Worm (Caenorhabditis elegans) whole organism, L4/young adult: Measurements from ENCODE around the gene nsph-4.1.
"Not testable (repeated sequence)": the region's sequence is repeated elsewhere in the genome, so short reads cannot be mapped to it uniquely, and the experiment has no call there.

Source experiments
- W03F9.2 ChIP-seq: fragments of 150-350 bp; optimal IDR thresholded peaks from 2 replicates; lab custom pipeline; 2014; ENCODE audit warnings: missing biosample characterization, missing genetic modification characterization
- dao-5 ChIP-seq: sonication (generic microtip); optimal IDR thresholded peaks from 2 replicates; lab custom pipeline; 2016; ENCODE audit warnings: missing genotype, missing genetic modification characterization, moderate library complexity, missing compliant biosample characterization
- him-1 ChIP-seq: sonication (generic microtip); optimal IDR thresholded peaks from 2 replicates; lab custom pipeline; 2016; ENCODE audit warnings: missing genotype, missing genetic modification reagents, missing genetic modification characterization, missing compliant biosample characterization

nsph-4.1 gene

DNA sequence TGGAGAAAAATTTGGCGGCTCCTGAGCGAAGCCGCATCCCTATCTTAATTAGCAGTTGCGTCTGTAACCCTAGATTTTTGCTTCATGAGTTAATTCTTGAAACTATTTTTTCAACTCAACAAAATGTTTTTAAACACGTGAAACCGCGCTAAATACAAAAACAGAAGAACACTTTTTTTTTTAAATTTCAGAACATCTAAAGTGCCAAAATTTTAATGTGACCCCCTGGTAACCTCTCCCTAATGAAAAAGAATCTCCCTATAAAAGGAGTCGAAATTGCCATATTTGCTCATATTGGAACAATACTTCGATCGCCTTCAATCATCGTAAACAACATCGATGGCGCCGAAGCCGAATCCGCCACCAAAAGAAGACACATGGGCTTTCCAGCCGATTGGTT, at the start of gene nsph-4.1:
nsph-4.1 (plus strand) TSS at position 301 of the 400 bp plus-strand sequence.
- not testable (repeated sequence) for TF ChIP-seq him-1 (tag; lab: Kevin White, UChicago); W03F9.2; dao-5 (tag; lab: Kevin White, UChicago)

DNA sequence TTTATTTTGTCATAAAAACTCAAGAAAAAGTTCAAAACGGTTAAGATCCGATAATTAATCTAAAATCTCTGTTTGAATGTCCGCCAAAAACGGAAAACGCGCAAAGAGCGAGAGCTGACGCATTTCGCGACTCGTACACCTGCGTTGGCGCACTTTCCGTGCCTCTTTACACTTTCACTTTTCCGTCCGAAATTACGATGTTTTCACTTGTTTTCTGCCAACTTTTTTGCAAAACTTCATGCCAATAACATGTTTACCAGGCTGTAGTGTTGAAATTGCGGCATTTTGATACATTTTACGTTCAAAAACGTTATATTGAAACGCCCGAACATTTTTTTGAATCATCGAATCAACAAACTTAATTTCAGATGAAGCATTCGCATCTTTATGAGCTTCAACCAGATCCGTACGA, 42.9 kb upstream of the nsph-4.1 start, which contains the start of gene W03F8.4:
W03F8.4 (plus strand) TSS at position 369 of the 412 bp plus-strand sequence.
- TF ChIP-seq dao-5 (tag; lab: Kevin White, UChicago) = no peak
- TF ChIP-seq W03F9.2 = peak; percentile 93

DNA sequence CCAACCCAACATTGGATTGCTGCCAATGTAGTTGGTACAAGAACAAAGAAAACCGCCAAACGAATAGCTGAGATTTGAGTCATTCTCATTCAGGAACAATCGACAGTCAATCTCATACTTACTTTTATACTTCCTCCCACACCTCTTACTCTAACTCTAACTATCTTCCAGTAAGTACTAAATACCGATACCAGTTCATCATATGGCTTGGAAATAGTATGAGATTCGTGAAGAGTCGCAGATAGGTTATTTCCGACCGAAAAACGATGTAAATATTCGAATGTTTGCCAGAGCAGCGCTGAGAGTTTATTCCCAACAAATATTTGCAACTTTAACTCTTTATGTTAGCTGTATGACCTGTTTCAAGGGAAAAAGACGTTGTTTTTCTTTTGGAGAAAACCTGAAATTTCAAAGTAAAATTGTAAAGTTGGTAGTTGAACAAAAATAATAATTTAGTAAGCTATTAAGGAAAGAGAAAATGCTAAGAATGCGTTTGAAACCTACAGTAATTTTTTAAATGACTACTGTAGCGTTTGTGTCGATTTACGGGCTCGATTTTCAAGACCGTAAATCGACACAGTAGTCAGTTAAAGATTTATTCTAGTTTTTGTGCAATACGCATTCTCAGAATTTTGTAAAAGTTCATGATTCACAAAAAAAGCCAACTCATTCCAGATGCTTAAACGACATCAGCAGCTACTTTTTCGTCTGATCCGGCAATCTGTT, 40.0 kb upstream of the nsph-4.1 start, which contains the start of the genes W03F8.6 and mtrf-1L:
W03F8.6 (minus strand) TSS at position 101 of the 726 bp plus-strand sequence.
mtrf-1L (plus strand) TSS at position 676 of the 726 bp plus-strand sequence.
- TF ChIP-seq W03F9.2 (no peak), him-1 (tag; lab: Kevin White, UChicago) (no peak)

DNA sequence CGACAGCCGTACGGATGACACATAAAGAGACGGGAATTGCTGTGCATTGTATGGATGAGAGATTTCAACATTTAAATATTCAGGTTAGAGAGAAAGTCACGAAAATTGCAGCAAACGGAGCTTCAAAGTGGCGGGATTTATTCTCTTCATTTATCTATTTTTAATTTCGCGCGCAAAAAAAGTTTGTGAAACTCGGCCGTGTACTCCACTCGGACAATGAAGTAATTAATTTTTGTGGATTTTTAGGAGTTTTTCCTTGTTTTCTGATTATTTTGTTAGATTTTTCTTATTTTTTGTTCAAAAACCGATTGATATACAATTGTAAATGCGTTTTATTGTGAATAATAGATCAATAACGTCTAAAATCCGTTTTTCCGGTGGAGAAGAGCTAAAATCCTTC, 38.6 kb upstream of the nsph-4.1 start:
- TF ChIP-seq him-1 (tag; lab: Kevin White, UChicago) (no peak), W03F9.2 (no peak), dao-5 (tag; lab: Kevin White, UChicago) (no peak)

DNA sequence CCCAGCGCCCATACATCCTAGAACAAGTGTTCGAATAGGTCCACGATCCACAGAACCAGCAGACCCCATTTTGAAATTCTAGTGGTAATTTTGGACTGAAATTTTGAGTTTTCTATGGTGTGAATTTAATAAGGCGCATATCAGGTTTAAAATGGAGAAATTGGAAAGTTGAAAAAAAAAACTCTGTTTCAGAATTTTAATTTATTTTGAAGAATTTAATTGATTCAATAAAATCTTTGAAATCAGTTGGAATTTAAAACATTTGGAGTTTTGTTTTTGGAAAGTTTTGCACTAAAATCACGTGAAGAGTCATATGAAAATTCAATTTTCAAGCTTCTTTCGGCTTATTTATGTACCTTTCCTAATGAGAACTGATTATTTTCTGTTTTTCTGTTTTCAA, 31.1 kb upstream of the nsph-4.1 start, which contains the start of gene gpa-18:
gpa-18 (minus strand) TSS at position 101 of the 400 bp plus-strand sequence.
- TF ChIP-seq W03F9.2 (no peak), him-1 (tag; lab: Kevin White, UChicago) (no peak), dao-5 (tag; lab: Kevin White, UChicago) (no peak)

DNA sequence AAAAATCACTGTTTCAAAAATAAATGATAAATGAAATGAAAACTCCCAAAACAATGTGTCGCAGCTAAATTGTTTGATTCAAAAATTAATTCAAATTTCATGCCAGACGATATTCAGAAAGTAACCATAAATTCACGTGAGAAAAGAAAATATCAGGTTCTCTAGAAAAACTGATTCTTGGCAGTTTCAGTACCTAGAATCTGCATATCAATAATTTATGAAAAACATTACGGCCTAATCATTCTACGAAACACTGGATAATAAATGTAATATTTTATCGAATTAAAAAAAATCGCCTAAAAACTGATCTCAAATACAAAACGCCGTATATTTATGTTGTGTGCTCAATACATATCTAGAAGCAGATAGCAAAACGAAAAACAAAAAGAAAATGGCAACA, 25.8 kb upstream of the nsph-4.1 start:
- TF ChIP-seq him-1 (tag; lab: Kevin White, UChicago) (no peak), dao-5 (tag; lab: Kevin White, UChicago) (no peak), W03F9.2 (no peak)

DNA sequence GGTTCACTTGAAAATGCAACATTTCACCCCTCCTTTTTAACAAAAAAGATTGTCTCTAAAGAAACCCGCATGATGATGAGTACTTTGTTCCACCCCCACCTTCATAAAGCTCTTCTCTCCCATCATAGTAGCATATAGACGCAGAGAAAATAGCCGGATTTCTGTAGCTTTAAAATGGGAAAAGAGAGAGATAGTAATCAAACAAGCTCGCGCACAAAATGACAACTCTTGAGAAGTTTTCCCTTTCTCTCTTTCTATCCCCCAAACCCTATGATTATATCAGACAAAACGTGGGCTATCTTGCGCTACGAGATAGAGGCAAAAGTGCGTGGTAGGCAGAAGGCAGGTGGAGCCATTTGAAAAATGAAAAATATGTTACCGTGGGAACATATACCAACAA, 24.1 kb upstream of the nsph-4.1 start:
- no peak for TF ChIP-seq dao-5 (tag; lab: Kevin White, UChicago)
- TF ChIP-seq W03F9.2 = no peak

DNA sequence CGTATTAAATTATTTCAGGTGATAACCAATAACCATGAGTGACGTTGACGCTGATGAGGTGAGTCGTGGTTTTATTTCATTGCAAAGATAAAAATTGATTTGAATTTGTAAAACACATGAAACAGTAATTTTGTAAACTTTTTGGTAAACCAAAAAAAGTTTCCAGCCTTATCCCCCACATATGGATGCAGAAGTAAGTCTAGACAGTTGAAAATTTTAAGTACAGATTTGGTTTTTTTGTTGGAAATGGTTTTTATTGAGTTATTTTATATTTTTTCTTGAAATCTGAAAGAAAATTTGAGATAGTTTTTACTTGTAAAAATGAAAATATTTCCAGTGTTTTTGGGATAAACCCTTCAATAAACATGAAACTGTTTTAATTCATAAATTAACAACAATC, 22.1 kb upstream of the nsph-4.1 start, which contains the start of gene tni-4:
tni-4 (plus strand) TSS at position 19 of the 400 bp plus-strand sequence.
- TF ChIP-seq W03F9.2 = no peak

DNA sequence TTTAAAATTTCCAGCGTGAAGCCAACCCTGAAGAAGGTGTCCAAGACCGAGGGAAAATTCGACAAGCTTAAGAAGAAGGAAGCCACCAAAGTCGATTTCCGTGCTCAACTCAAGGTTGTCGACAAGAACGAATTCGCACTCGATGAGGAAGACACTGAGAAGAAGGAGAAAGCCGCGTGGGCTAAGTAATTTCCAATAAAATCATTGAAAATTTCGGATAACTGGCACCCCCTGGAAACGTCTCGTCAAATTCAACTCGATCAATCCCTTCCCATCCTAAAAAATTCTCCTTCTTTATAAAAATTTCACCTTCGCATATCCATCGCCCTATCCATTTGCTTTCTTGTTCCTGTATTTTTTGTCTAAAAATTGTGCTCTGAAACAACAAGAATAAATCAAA, 19.9 kb upstream of the nsph-4.1 start:
- TF ChIP-seq him-1 (tag; lab: Kevin White, UChicago) (no peak), W03F9.2 (no peak), dao-5 (tag; lab: Kevin White, UChicago) (no peak)

DNA sequence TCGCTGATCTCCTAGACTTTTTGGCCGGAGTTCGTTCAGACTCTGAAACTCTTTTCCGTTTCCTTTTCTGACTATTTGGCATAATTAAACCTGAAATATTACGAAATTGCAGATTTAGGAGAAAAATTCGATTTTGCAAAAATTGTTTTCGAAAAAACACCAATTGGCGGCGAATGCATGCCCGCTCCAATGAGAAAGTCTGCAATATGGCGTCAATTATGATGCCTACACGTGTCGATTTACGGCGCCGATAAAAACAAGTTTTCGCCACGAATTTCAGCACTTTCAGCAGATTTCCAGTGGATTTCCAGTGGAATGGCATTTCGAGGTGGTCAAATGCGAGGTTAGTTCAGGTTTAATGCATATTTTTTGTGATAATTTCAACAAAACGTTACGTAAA, 17.3 kb upstream of the nsph-4.1 start, which contains the start of the genes Y59E9AL.36 and nbet-1:
Y59E9AL.36 (minus strand) TSS at position 92 of the 400 bp plus-strand sequence.
nbet-1 (plus strand) TSS at position 112 of the 400 bp plus-strand sequence.
- TF ChIP-seq W03F9.2 (peak; percentile 64), dao-5 (tag; lab: Kevin White, UChicago) (no peak), him-1 (tag; lab: Kevin White, UChicago) (no peak)

DNA sequence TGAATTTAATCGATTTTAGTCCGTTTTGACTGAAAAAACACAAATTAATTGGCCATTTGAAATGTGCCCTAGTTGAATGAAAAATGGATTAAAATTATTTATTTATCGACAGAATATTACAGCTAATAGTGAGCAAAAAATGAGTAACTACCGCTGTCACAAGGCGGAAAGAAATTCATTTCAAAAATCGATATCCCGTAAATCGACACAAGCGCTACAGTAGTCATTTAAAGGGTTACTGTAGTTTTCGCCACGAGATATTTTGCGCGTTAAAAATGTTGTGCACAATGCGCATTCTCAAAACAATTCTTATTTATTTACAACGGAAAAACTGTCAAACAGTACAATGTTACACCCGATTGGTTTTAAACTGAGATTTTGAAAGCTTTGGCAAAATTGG, 16.0 kb upstream of the nsph-4.1 start:
- TF ChIP-seq dao-5 (tag; lab: Kevin White, UChicago) (no peak), him-1 (tag; lab: Kevin White, UChicago) (no peak), W03F9.2 (no peak)

DNA sequence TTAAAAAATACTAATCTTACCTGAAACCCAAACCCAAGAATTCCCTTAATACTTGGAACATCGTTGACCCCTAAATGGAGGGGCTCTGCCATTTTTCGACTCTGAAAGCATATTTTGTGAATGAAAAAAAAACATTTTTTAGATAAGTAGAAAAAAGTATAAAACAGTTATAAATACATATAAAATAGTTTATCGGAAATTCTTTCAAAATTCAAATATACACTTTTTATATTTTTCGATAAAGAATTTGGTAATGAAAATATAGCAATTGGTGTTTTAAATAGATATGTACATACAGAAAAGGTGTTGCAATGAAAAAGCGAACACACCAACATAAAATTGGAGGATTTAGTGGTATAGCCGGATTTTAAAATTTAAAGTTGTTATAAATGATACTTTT, 11.6 kb upstream of the nsph-4.1 start, which contains the start of gene Y59E9AL.4:
Y59E9AL.4 (minus strand) TSS at position 101 of the 400 bp plus-strand sequence.
- TF ChIP-seq dao-5 (tag; lab: Kevin White, UChicago) (no peak), W03F9.2 (no peak), him-1 (tag; lab: Kevin White, UChicago) (no peak)

DNA sequence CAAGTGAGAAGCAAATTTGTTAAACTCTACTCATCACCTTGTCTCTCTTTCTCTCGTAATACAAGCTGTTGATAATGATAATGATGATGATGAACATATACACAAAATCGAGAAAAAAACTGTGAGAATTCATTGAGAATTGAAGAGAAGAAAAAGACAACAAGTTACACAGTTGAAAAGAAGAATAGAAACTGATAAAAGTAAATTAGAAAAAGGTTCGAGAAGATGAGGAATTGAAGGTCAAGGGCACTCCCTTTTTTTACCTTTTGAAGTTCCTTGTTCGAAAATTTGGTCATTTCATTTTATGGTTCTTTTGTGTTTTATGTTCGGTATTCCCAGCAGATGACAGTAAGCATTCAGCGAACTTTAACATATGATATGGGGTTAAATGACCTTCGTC, 10.3 kb upstream of the nsph-4.1 start:
- TF ChIP-seq dao-5 (tag; lab: Kevin White, UChicago) = no peak
- no peak for TF ChIP-seq him-1 (tag; lab: Kevin White, UChicago)
- TF ChIP-seq W03F9.2 = no peak

DNA sequence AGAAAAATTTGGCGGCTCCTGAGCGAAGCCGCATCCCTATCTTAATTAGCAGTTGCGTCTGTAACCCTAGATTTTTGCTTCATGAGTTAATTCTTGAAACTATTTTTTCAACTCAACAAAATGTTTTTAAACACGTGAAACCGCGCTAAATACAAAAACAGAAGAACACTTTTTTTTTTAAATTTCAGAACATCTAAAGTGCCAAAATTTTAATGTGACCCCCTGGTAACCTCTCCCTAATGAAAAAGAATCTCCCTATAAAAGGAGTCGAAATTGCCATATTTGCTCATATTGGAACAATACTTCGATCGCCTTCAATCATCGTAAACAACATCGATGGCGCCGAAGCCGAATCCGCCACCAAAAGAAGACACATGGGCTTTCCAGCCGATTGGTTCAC, 8.2 kb upstream of the nsph-4.1 start, which contains the start of gene nsph-4.2:
nsph-4.2 (plus strand) TSS at position 301 of the 400 bp plus-strand sequence.
- not testable (repeated sequence) for TF ChIP-seq him-1 (tag; lab: Kevin White, UChicago); dao-5 (tag; lab: Kevin White, UChicago); W03F9.2
